Fruit fly (Drosophila melanogaster) whole organism, embryonic: ENCODE data around the gene CG42728.

Source experiments
- C15 ChIP-seq: fragments of 200-800 bp; sonication (Bioruptor generic); IDR thresholded peaks from 3 replicates; pipeline ENCODE4 v1.3.6; 2022; ENCODE audit warnings: missing biosample characterization, missing genetic modification characterization
- CG10431 ChIP-seq: fragments of 200-800 bp; sonication (Bioruptor generic); optimal IDR thresholded peaks from 3 replicates; lab custom pipeline; 2018; ENCODE audit warnings: missing biosample characterization, mild to moderate bottlenecking, missing genetic modification characterization
- CG10543 ChIP-seq: fragments of 200-800 bp; sonication (Bioruptor generic); optimal IDR thresholded peaks from 3 replicates; lab custom pipeline; 2017; ENCODE audit warnings: missing biosample characterization, mild to moderate bottlenecking, missing genetic modification characterization, moderate library complexity
- CG12219 ChIP-seq: fragments of 200-800 bp; sonication (Bioruptor generic); optimal IDR thresholded peaks from 3 replicates; lab custom pipeline; 2018; ENCODE audit warnings: missing biosample characterization, mild to moderate bottlenecking, missing genetic modification characterization
- CG1233 ChIP-seq: fragments of 200-800 bp; sonication (Bioruptor generic); optimal IDR thresholded peaks from 4 replicates; lab custom pipeline; 2018; ENCODE audit warnings: missing biosample characterization, mild to moderate bottlenecking, missing genetic modification characterization
- CG12744 ChIP-seq: fragments of 200-800 bp; sonication (Bioruptor generic); optimal IDR thresholded peaks from 2 replicates; lab custom pipeline; 2016; ENCODE audit warnings: missing biosample characterization, missing genetic modification characterization
- CG13123 ChIP-seq: fragments of 200-800 bp; sonication (Bioruptor generic); optimal IDR thresholded peaks from 2 replicates; lab custom pipeline; 2016; ENCODE audit warnings: missing biosample characterization, missing genetic modification characterization
- CG14050 ChIP-seq: fragments of 200-800 bp; sonication (Bioruptor generic); IDR thresholded peaks from 3 replicates; pipeline ENCODE4 v1.3.6; 2022; ENCODE audit warnings: missing biosample characterization, missing genetic modification characterization
- CG2120 ChIP-seq: fragments of 200-800 bp; sonication (Bioruptor generic); optimal IDR thresholded peaks from 3 replicates; lab custom pipeline; 2016; ENCODE audit warnings: missing biosample characterization, missing genetic modification characterization
- CG2889 ChIP-seq: fragments of 200-800 bp; sonication (Bioruptor generic); IDR thresholded peaks from 3 replicates; pipeline ENCODE4 v1.3.6; 2022; ENCODE audit warnings: missing biosample characterization, missing genetic modification characterization
- CG31224 ChIP-seq: fragments of 200-800 bp; sonication (Bioruptor generic); IDR thresholded peaks from 2 replicates; pipeline ENCODE4 v1.3.6; 2022; ENCODE audit warnings: missing biosample characterization, missing genetic modification characterization
- CG31388 ChIP-seq: fragments of 200-800 bp; sonication (Bioruptor generic); optimal IDR thresholded peaks from 2 replicates; lab custom pipeline; 2016; ENCODE audit warnings: missing biosample characterization, missing genetic modification characterization
- CG33213 ChIP-seq: fragments of 200-800 bp; sonication (Bioruptor generic); optimal IDR thresholded peaks from 3 replicates; lab custom pipeline; 2016; ENCODE audit warnings: missing biosample characterization, missing genetic modification characterization
- CG5953 ChIP-seq: fragments of 200-800 bp; sonication (Bioruptor generic); IDR thresholded peaks from 2 replicates; pipeline ENCODE4 v1.3.6; 2022; ENCODE audit warnings: missing biosample characterization, missing genetic modification characterization
- CG7745 ChIP-seq: fragments of 200-800 bp; sonication (Bioruptor generic); optimal IDR thresholded peaks from 2 replicates; lab custom pipeline; 2018; ENCODE audit warnings: missing biosample characterization, mild to moderate bottlenecking, missing genetic modification characterization, moderate library complexity
- CTCF ChIP-seq: fragments of 200-800 bp; sonication (Bioruptor generic); optimal IDR thresholded peaks from 2 replicates; lab custom pipeline; 2017; ENCODE audit warnings: missing biosample characterization, mild to moderate bottlenecking, missing genetic modification characterization, moderate library complexity
- Eip74EF ChIP-seq, 2 experiments: fragments of 200-800 bp in 1 of 2; fragments of >200 bp in 1 of 2; sonication (Bioruptor generic) in 1 of 2; optimal IDR thresholded peaks; 2 replicates each; lab custom pipeline; 2017 to 2019; ENCODE audit warnings: missing biosample characterization in 2 of 2, missing genetic modification characterization in 2 of 2, mild to moderate bottlenecking in 1 of 2, moderate library complexity in 1 of 2
- HLH54F ChIP-seq: fragments of 200-800 bp; sonication (Bioruptor generic); optimal IDR thresholded peaks from 3 replicates; lab custom pipeline; 2016; ENCODE audit warnings: missing biosample characterization, missing genetic modification characterization
- HLHmδ ChIP-seq: fragments of 200-800 bp; sonication (Bioruptor generic); optimal IDR thresholded peaks from 2 replicates; lab custom pipeline; 2018; ENCODE audit warnings: missing biosample characterization, mild to moderate bottlenecking, missing genetic modification characterization, moderate library complexity
- HmgZ ChIP-seq: fragments of 200-800 bp; sonication (Bioruptor generic); optimal IDR thresholded peaks from 2 replicates; lab custom pipeline; 2018; ENCODE audit warnings: missing biosample characterization, mild to moderate bottlenecking, missing genetic modification characterization
- MBD-R2 ChIP-seq: fragments of 200-800 bp; sonication (Bioruptor generic); IDR thresholded peaks from 2 replicates; pipeline ENCODE4 v1.3.6; 2022; ENCODE audit warnings: missing biosample characterization, missing genetic modification characterization
- MTF-1 ChIP-seq: fragments of 200-800 bp; sonication (Bioruptor generic); optimal IDR thresholded peaks from 2 replicates; lab custom pipeline; 2018; ENCODE audit warnings: missing biosample characterization, mild to moderate bottlenecking, missing genetic modification characterization, borderline replicate concordance
- Mad ChIP-seq: fragments of 200-800 bp; sonication (Bioruptor generic); optimal IDR thresholded peaks from 2 replicates; lab custom pipeline; 2016; ENCODE audit warnings: missing biosample characterization, missing genetic modification characterization
- Poxn ChIP-seq: fragments of 200-800 bp; sonication (Bioruptor generic); IDR thresholded peaks from 2 replicates; pipeline ENCODE4 v1.3.6; 2022; ENCODE audit warnings: missing biosample characterization, missing genetic modification characterization
- Six4 ChIP-seq: fragments of 200-800 bp; sonication (Bioruptor generic); optimal IDR thresholded peaks from 2 replicates; lab custom pipeline; 2016; ENCODE audit warnings: missing biosample characterization, missing genetic modification characterization
- Spps ChIP-seq: fragments of 200-800 bp; sonication (Bioruptor generic); optimal IDR thresholded peaks from 2 replicates; lab custom pipeline; 2018; ENCODE audit warnings: missing biosample characterization, mild to moderate bottlenecking, missing genetic modification characterization
- Xrp1 ChIP-seq: fragments of 200-800 bp; sonication (Bioruptor generic); IDR thresholded peaks from 2 replicates; pipeline ENCODE4 v1.3.6; 2022; ENCODE audit warnings: missing biosample characterization, missing genetic modification characterization
- ac ChIP-seq: fragments of 200-800 bp; sonication (Bioruptor generic); optimal IDR thresholded peaks from 3 replicates; lab custom pipeline; 2017; ENCODE audit warnings: missing biosample characterization, mild to moderate bottlenecking, missing genetic modification characterization
- ase ChIP-seq: fragments of 200-800 bp; sonication (Bioruptor generic); IDR thresholded peaks from 3 replicates; pipeline ENCODE4 v1.3.6; 2022; ENCODE audit warnings: missing biosample characterization, missing genetic modification characterization
- ci ChIP-seq: fragments of 200-800 bp; sonication (Bioruptor generic); IDR thresholded peaks from 3 replicates; pipeline ENCODE4 v1.3.6; 2022; ENCODE audit warnings: missing biosample characterization, missing genetic modification characterization
- crol ChIP-seq: fragments of 200-800 bp; sonication (Bioruptor generic); IDR thresholded peaks from 2 replicates; pipeline ENCODE4 v1.3.6; 2022; ENCODE audit warnings: missing biosample characterization, missing genetic modification characterization
- crp ChIP-seq, 2 experiments: fragments of 200-800 bp; sonication (Bioruptor generic); optimal IDR thresholded peaks; 2 replicates in 1 of 2; 3 replicates in 1 of 2; lab custom pipeline; 2017; ENCODE audit warnings: missing biosample characterization in 2 of 2, missing genetic modification characterization in 2 of 2, mild to moderate bottlenecking in 1 of 2, moderate library complexity in 1 of 2
- eve ChIP-seq, 2 experiments: fragments of >200 bp; optimal IDR thresholded peaks; 2 replicates each; lab custom pipeline; 2017; ENCODE audit warnings: missing biosample characterization in 2 of 2, missing genetic modification characterization in 2 of 2
- exex ChIP-seq: fragments of 200-800 bp; sonication (Bioruptor generic); optimal IDR thresholded peaks from 4 replicates; lab custom pipeline; 2018; ENCODE audit warnings: missing biosample characterization, mild to moderate bottlenecking, missing genetic modification characterization, moderate library complexity
- fd64A ChIP-seq: fragments of 200-800 bp; sonication (Bioruptor generic); optimal IDR thresholded peaks from 3 replicates; lab custom pipeline; 2018; ENCODE audit warnings: missing biosample characterization, mild to moderate bottlenecking, missing genetic modification characterization
- ftz-f1 ChIP-seq: fragments of 200-800 bp; sonication (Bioruptor generic); optimal IDR thresholded peaks from 2 replicates; lab custom pipeline; 2016; ENCODE audit warnings: missing biosample characterization, missing genetic modification characterization
- grn ChIP-seq: fragments of 200-800 bp; sonication (Bioruptor generic); optimal IDR thresholded peaks from 3 replicates; lab custom pipeline; 2017; ENCODE audit warnings: missing biosample characterization, missing genetic modification characterization
- gsb-n ChIP-seq: fragments of 200-800 bp; sonication (Bioruptor generic); optimal IDR thresholded peaks from 3 replicates; lab custom pipeline; 2018; ENCODE audit warnings: missing biosample characterization, mild to moderate bottlenecking, missing genetic modification characterization
- jigr1 ChIP-seq: fragments of 200-800 bp; sonication (Bioruptor generic); IDR thresholded peaks from 3 replicates; pipeline ENCODE4 v1.3.6; 2022; ENCODE audit warnings: missing biosample characterization, missing genetic modification characterization
- ken ChIP-seq: fragments of 200-800 bp; sonication (Bioruptor generic); IDR thresholded peaks from 3 replicates; pipeline ENCODE4 v1.3.6; 2022; ENCODE audit warnings: missing biosample characterization, missing genetic modification characterization
- pfk ChIP-seq: fragments of 200-800 bp; sonication (Bioruptor generic); optimal IDR thresholded peaks from 2 replicates; lab custom pipeline; 2018; ENCODE audit warnings: missing biosample characterization, mild to moderate bottlenecking, missing genetic modification characterization, moderate library complexity
- pzg ChIP-seq: fragments of 200-800 bp; sonication (Bioruptor generic); optimal IDR thresholded peaks from 3 replicates; lab custom pipeline; 2018; ENCODE audit warnings: missing biosample characterization, mild to moderate bottlenecking, missing genetic modification characterization, moderate library complexity
- row ChIP-seq: fragments of 200-800 bp; sonication (Bioruptor generic); IDR thresholded peaks from 3 replicates; pipeline ENCODE4 v1.3.6; 2022; ENCODE audit warnings: missing biosample characterization, missing genetic modification characterization
- schlank ChIP-seq: fragments of 200-800 bp; sonication (Bioruptor generic); optimal IDR thresholded peaks from 2 replicates; lab custom pipeline; 2018; ENCODE audit warnings: missing biosample characterization, mild to moderate bottlenecking, missing genetic modification characterization
- sna ChIP-seq: fragments of 200-800 bp; sonication (Bioruptor generic); IDR thresholded peaks from 2 replicates; pipeline ENCODE4 v1.3.6; 2022; ENCODE audit warnings: missing biosample characterization, missing genetic modification characterization; ENCODE audit not compliant: partially characterized antibody
- tll ChIP-seq, 2 experiments: fragments of 200-800 bp in 1 of 2; fragments of >200 bp in 1 of 2; sonication (Bioruptor generic) in 1 of 2; optimal IDR thresholded peaks; 2 replicates each; lab custom pipeline; 2017 to 2019; ENCODE audit warnings: missing biosample characterization in 2 of 2, missing genetic modification characterization in 2 of 2, mild to moderate bottlenecking in 1 of 2, moderate library complexity in 1 of 2
- tna ChIP-seq: fragments of 200-800 bp; sonication (Bioruptor generic); IDR thresholded peaks from 2 replicates; pipeline ENCODE4 v1.3.6; 2022; ENCODE audit warnings: missing biosample characterization, missing genetic modification characterization; ENCODE audit not compliant: partially characterized antibody
- toy ChIP-seq: fragments of 200-800 bp; sonication (Bioruptor generic); IDR thresholded peaks from 2 replicates; pipeline ENCODE4 v1.3.6; 2022; ENCODE audit warnings: missing biosample characterization, missing genetic modification characterization
- twi ChIP-seq: fragments of 200-800 bp; optimal IDR thresholded peaks from 2 replicates; lab custom pipeline; 2019; ENCODE audit warnings: missing biosample characterization, mild to moderate bottlenecking, missing genetic modification characterization, moderate library complexity
- zen2 ChIP-seq: fragments of 200-800 bp; sonication (Bioruptor generic); IDR thresholded peaks from 3 replicates; pipeline ENCODE4 v1.3.6; 2022; ENCODE audit warnings: missing biosample characterization, missing genetic modification characterization; ENCODE audit not compliant: partially characterized antibody

Gene CG42728

DNA sequence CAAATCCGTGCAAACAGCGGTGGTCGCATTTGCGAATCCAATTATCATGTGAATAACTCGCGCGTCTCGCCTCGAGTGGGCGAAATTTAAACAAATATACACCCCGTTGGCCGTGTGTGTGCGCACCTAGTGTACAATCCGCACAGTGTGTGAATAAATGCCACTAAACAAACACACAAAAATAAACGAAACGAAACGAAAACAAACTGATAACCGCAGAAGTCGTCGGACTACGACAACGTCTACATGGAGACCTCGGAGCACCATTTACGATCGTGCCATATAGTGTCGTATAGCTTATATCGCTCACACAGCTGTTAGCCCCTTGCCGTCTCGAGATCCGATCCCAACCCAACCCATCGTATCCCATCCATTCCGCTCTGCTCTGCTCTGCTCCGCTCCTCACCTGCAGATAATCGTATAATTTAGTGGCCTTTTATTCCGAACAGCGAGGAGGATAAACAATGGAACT is 38.5 kb upstream of the CG42728 start (continued):
- no peak for TF ChIP-seq sna (GFP tag; lab: Robert Waterston, UW)
- TF ChIP-seq CG5953 (GFP tag; lab: Robert Waterston, UW) = no peak
- no peak for TF ChIP-seq HLH54F
- peak; percentile 77 for TF ChIP-seq HLHmδ (GFP tag; lab: Kevin White, UChicago)
- TF ChIP-seq crol (GFP tag; lab: Robert Waterston, UW) = peak; percentile 72
- TF ChIP-seq Six4 (GFP tag; lab: Kevin White, UChicago) = no peak
- peak; percentile 67 for TF ChIP-seq CG33213
- TF ChIP-seq Xrp1 (GFP tag; lab: Robert Waterston, UW) = peak; percentile 70
- no peak for TF ChIP-seq jigr1 (GFP tag; lab: Robert Waterston, UW)
- TF ChIP-seq CG12219 = peak; percentile 78
- TF ChIP-seq schlank (tag; lab: Kevin White, UChicago) = peak; percentile 82
- TF ChIP-seq gsb-n (tag; lab: Kevin White, UChicago) = no peak
- peak; percentile 70 for TF ChIP-seq CG7745 (tag; lab: Kevin White, UChicago)
- TF ChIP-seq eve (GFP tag; optimal IDR thresholded peaks at IDR 0.05; lab: Kevin White, UChicago) = no peak
- TF ChIP-seq grn (GFP tag; lab: Kevin White, UChicago) = no peak
- TF ChIP-seq toy (GFP tag; lab: Robert Waterston, UW) = no peak
- peak; percentile 67 for TF ChIP-seq MTF-1 (GFP tag; lab: Kevin White, UChicago)
- TF ChIP-seq ken (GFP tag; lab: Robert Waterston, UW) = no peak
- TF ChIP-seq zen2 (GFP tag; lab: Robert Waterston, UW) = no peak
- TF ChIP-seq MBD-R2 = peak; percentile 30; the same call in 1 of the 2 replicates
- no peak for TF ChIP-seq tna
- TF ChIP-seq ftz-f1 (GFP tag; lab: Kevin White, UChicago) = peak; percentile 62
- TF ChIP-seq CG2889 (GFP tag; lab: Robert Waterston, UW) = no peak
- TF ChIP-seq CG12744 (GFP tag; lab: Kevin White, UChicago) = peak; percentile 51
- no peak for TF ChIP-seq CG31388
- TF ChIP-seq ci (GFP tag; lab: Robert Waterston, UW) = peak; percentile 89
- TF ChIP-seq Spps (tag; lab: Kevin White, UChicago) = no peak
- peak; percentile 69 for TF ChIP-seq exex (tag; lab: Kevin White, UChicago)
- peak; percentile 100 for TF ChIP-seq CG10431 (GFP tag; lab: Kevin White, UChicago)
- TF ChIP-seq CG31224 (GFP tag; lab: Robert Waterston, UW) = no peak
- TF ChIP-seq crp (GFP tag; optimal IDR thresholded peaks at IDR 0.05; lab: Kevin White, UChicago) = peak in 1 of 2 experiments; percentile 58
- TF ChIP-seq fd64A (GFP tag; lab: Kevin White, UChicago) = peak; percentile 85
- TF ChIP-seq HmgZ = peak; percentile 85
- TF ChIP-seq CG10543 (GFP tag; lab: Kevin White, UChicago) = peak; percentile 98
- peak in 1 of 2 experiments; percentile 36 for TF ChIP-seq tll (GFP tag; optimal IDR thresholded peaks at IDR 0.05; lab: Kevin White, UChicago)
- no peak for TF ChIP-seq CTCF (GFP tag; lab: Kevin White, UChicago)
- TF ChIP-seq Mad (GFP tag; lab: Kevin White, UChicago) = peak; percentile 22
- TF ChIP-seq twi (tag; lab: Kevin White, UChicago) = peak; percentile 3
- no peak for TF ChIP-seq pzg
- TF ChIP-seq C15 (GFP tag; lab: Robert Waterston, UW) = no peak
- TF ChIP-seq Eip74EF (GFP tag; optimal IDR thresholded peaks at IDR 0.05; lab: Kevin White, UChicago) = no peak
- TF ChIP-seq pfk (GFP tag; lab: Kevin White, UChicago) = peak; percentile 89
- peak; percentile 55 for TF ChIP-seq ac (GFP tag; lab: Kevin White, UChicago)
- TF ChIP-seq ase (GFP tag; lab: Robert Waterston, UW) = peak; percentile 30; the same call in 1 of the 3 replicates
- peak; percentile 51 for TF ChIP-seq CG2120
- peak; percentile 10 for TF ChIP-seq CG13123 (GFP tag; lab: Kevin White, UChicago)
- peak; percentile 80 for TF ChIP-seq CG1233 (GFP tag; lab: Kevin White, UChicago)
- TF ChIP-seq CG14050 (GFP tag; lab: Robert Waterston, UW) = 0 out of 3 replicates have a peak, but pooled peaks have one; percentile 31
- no peak for TF ChIP-seq row (GFP tag; lab: Robert Waterston, UW)
- no peak for TF ChIP-seq Poxn (GFP tag; lab: Robert Waterston, UW)
